Fruit fly (Drosophila melanogaster): ENCODE data around the gene CG18284.

Gene CG18284

DNA sequence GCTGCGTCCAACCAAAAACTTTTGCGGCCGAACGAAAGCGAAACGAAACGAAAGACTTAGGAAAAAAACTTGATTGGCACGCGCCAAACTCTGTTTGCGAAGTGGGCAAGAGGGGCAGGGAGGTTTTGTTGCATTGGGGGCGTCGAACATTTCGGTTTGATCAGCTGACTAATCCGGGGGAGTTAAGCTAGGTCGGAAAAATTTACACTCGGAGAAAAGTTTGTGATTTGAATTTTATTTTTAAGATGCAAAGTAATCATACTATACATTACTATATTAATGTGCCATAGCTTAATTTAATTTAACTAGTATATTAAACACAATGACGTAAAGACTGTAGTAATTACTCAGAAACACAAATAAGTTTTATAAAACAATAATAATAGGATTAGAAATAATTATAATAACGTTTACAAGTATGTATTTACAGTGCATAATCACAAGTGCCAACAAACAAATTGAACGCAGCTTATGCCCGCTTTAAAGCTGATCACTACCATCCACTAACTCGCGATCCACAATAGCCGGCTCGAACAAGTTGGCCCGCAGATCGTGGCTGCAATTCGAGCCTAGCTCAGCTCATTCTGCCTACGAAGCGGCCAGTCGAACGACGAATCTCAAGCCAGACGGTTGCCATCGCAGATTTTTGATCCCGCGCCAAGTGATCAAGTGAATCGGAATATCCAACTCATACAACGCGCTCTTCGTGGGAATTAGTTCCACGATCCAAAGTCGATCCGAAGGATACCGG is 17.9 kb downstream of the CG18284 start, which contains the start of gene CG31871 (continued):
- TF ChIP-seq lab (GFP tag; optimal IDR thresholded peaks at IDR 0.05) (peak; percentile 67), Neu2 (GFP tag; optimal IDR thresholded peaks at IDR 0.05; ENCODE audit: borderline replicate concordance) (no peak), D19B (GFP tag; optimal IDR thresholded peaks at IDR 0.05) (no peak), Ets65A (GFP tag) (no peak), CG30431 (GFP tag; optimal IDR thresholded peaks at IDR 0.05) (no peak), Six4 (GFP tag; optimal IDR thresholded peaks at IDR 0.05) (peak; percentile 64), ATbp (GFP tag; optimal IDR thresholded peaks at IDR 0.05) (peak; percentile 62), her (GFP tag; optimal IDR thresholded peaks at IDR 0.05) (no peak), Ets97D (GFP tag; optimal IDR thresholded peaks at IDR 0.05) (no peak), fd3F (GFP tag; optimal IDR thresholded peaks at IDR 0.05) (peak; percentile 61), cg (GFP tag; optimal IDR thresholded peaks at IDR 0.05) (no peak), chn (GFP tag; optimal IDR thresholded peaks at IDR 0.05) (no peak), MBD-R2 (GFP tag; IDR thresholded peaks at IDR 0.05) (no peak; the same call in 1 of the 2 replicates), Drgx (GFP tag; IDR thresholded peaks at IDR 0.05) (peak; percentile 83), Opbp (GFP tag; IDR thresholded peaks at IDR 0.05; ENCODE audit: partially characterized antibody) (no peak), Doc3 (GFP tag; IDR thresholded peaks at IDR 0.05; ENCODE audit: partially characterized antibody) (no peak), az2 (GFP tag; optimal IDR thresholded peaks at IDR 0.05) (peak; percentile 64), CG8478 (optimal IDR thresholded peaks at IDR 0.05) (no peak), Antp (GFP tag; optimal IDR thresholded peaks at IDR 0.05) (no peak), wor (GFP tag; IDR thresholded peaks at IDR 0.05) (peak; percentile 68), gsb-n (tag; optimal IDR thresholded peaks at IDR 0.05) (peak; percentile 79), CG1647 (GFP tag; optimal IDR thresholded peaks at IDR 0.05) (no peak), CG14710 (tag; optimal IDR thresholded peaks at IDR 0.05) (peak; percentile 72), Usf (GFP tag; optimal IDR thresholded peaks at IDR 0.05) (peak; percentile 34), CG12071 (GFP tag; optimal IDR thresholded peaks at IDR 0.05) (no peak), toy (GFP tag; IDR thresholded peaks at IDR 0.05) (no peak), CG18262 (tag; optimal IDR thresholded peaks at IDR 0.05) (peak; percentile 86), Oaz (GFP tag; IDR thresholded peaks at IDR 0.05) (peak; percentile 40; the same call in 1 of the 2 replicates), CG7786 (GFP tag; optimal IDR thresholded peaks at IDR 0.05) (no peak), crol (GFP tag; IDR thresholded peaks at IDR 0.05) (peak; percentile 55; the same call in 1 of the 2 replicates), exex (tag; optimal IDR thresholded peaks at IDR 0.05) (peak; percentile 8), CG7271 (tag; optimal IDR thresholded peaks at IDR 0.05) (no peak), dmrt99B (tag; optimal IDR thresholded peaks at IDR 0.05) (peak; percentile 89), ci (GFP tag; IDR thresholded peaks at IDR 0.05) (no peak; the same call in 2 of the 3 replicates), CG6254 (GFP tag; optimal IDR thresholded peaks at IDR 0.05) (peak; percentile 35), Hr3 (GFP tag; optimal IDR thresholded peaks at IDR 0.05) (peak; percentile 56), CG12104 (GFP tag; optimal IDR thresholded peaks at IDR 0.05) (peak; percentile 32), CG1233 (GFP tag; optimal IDR thresholded peaks at IDR 0.05) (peak; percentile 53), CG31365 (tag; optimal IDR thresholded peaks at IDR 0.05) (no peak), mam (GFP tag; optimal IDR thresholded peaks at IDR 0.05) (no peak), ab (GFP tag; optimal IDR thresholded peaks at IDR 0.05) (no peak), Hmx (GFP tag; optimal IDR thresholded peaks at IDR 0.05) (no peak), schlank (tag; optimal IDR thresholded peaks at IDR 0.05) (no peak), tx (GFP tag; optimal IDR thresholded peaks at IDR 0.05) (no peak), inv (GFP tag; IDR thresholded peaks at IDR 0.05; ENCODE audit: partially characterized antibody) (no peak), ttk (GFP tag; IDR thresholded peaks at IDR 0.05) (peak; percentile 77), CG15073 (GFP tag; optimal IDR thresholded peaks at IDR 0.05) (no peak), phol (tag; optimal IDR thresholded peaks at IDR 0.05) (peak; percentile 88), dan (GFP tag; IDR thresholded peaks at IDR 0.05) (no peak), CG32532 (GFP tag; IDR thresholded peaks at IDR 0.05) (peak; percentile 69)
